Worm (Caenorhabditis elegans) whole organism, mixed stage, embryonic: ENCODE results near the gene srd-50.

Source experiments
- elt-1 ChIP-seq: sonication (generic microtip); optimal IDR thresholded peaks from 2 replicates; lab custom pipeline; 2017; ENCODE audit warnings: missing genetic modification characterization, mild to moderate bottlenecking, missing compliant biosample characterization, antibody characterized with exemption, moderate library complexity, borderline replicate concordance; ENCODE audit not compliant: insufficient read depth
- lin-13 ChIP-seq: fragments of 150-350 bp; optimal IDR thresholded peaks from 2 replicates; lab custom pipeline; 2014; ENCODE audit warnings: missing biosample characterization, missing genetic modification characterization
- lsy-2 ChIP-seq: fragments of 150-350 bp; optimal IDR thresholded peaks from 2 replicates; lab custom pipeline; 2014; ENCODE audit warnings: missing biosample characterization, missing genetic modification characterization
- mab-5 ChIP-seq: fragments of 150-350 bp; optimal IDR thresholded peaks from 2 replicates; lab custom pipeline; 2014; ENCODE audit warnings: missing biosample characterization, missing genetic modification characterization
- nhr-237 ChIP-seq: fragments of 150-350 bp; optimal IDR thresholded peaks from 2 replicates; lab custom pipeline; 2014; ENCODE audit warnings: missing biosample characterization, missing genetic modification characterization
- nhr-28 ChIP-seq: fragments of 150-350 bp; optimal IDR thresholded peaks from 2 replicates; lab custom pipeline; 2014; ENCODE audit warnings: missing biosample characterization, missing genetic modification characterization
- pha-4 ChIP-seq: fragments of 150-350 bp; optimal IDR thresholded peaks from 2 replicates; lab custom pipeline; 2018; ENCODE audit warnings: missing biosample characterization, missing genetic modification reagents, missing genetic modification characterization
- snpc-4 ChIP-seq: fragments of 150-350 bp; optimal IDR thresholded peaks from 2 replicates; lab custom pipeline; 2014; ENCODE audit warnings: missing biosample characterization, missing genetic modification characterization
- unc-39 ChIP-seq: fragments of 150-350 bp; optimal IDR thresholded peaks from 2 replicates; lab custom pipeline; 2014; ENCODE audit warnings: missing biosample characterization, missing genetic modification characterization
- unc-62 ChIP-seq: fragments of 150-350 bp; optimal IDR thresholded peaks from 2 replicates; lab custom pipeline; 2014; ENCODE audit warnings: missing biosample characterization, missing genetic modification reagents, missing genetic modification characterization
- zip-8 ChIP-seq: fragments of 150-350 bp; optimal IDR thresholded peaks from 2 replicates; lab custom pipeline; 2014; ENCODE audit warnings: missing biosample characterization, missing genetic modification characterization
- ztf-11 ChIP-seq: fragments of 150-350 bp; optimal IDR thresholded peaks from 2 replicates; lab custom pipeline; 2014; ENCODE audit warnings: missing biosample characterization, missing genetic modification characterization

DNA sequence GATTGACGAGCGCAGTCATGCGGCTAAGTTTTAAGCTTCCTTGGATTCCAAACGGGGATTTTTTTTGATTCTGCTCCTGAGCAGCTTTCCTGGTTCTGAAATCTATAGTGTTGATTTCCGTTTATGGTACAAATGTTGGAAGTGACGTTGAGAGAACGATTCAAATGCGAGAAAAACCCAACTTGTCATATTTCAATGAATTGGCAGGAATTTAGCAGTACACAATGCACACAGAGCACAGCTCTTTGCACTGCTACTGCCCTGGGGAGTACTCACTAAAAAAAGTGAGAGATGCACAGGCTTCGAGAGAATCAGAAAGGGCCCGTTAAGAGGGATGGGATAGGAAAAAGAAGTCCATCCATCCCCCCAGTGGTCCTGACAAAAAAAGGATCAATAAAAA is 19.0 kb upstream of the srd-50 start, which contains the start of gene sad-1:
- TF ChIP-seq lin-13: no peak
- no peak for TF ChIP-seq nhr-28 (tag; lab: Kevin White, UChicago)
- TF ChIP-seq snpc-4 (tag; lab: Kevin White, UChicago): no peak
- TF ChIP-seq lsy-2 (tag; lab: Kevin White, UChicago): no peak
- TF ChIP-seq nhr-237 (tag; lab: Kevin White, UChicago): no peak
- TF ChIP-seq ztf-11 (tag; lab: Kevin White, UChicago): no peak
- no peak for TF ChIP-seq mab-5
- no peak for TF ChIP-seq unc-39
- no peak for TF ChIP-seq pha-4 (tag; lab: Kevin White, UChicago)
- TF ChIP-seq zip-8: no peak
- TF ChIP-seq unc-62: no peak
- TF ChIP-seq elt-1 (tag; lab: Kevin White, UChicago): no peak
